Worm (Caenorhabditis elegans): ENCODE data around the gene nlp-21.

The nlp-21 gene

ce11 chrIII:11391601-11392520, 1.2 kb downstream of the nlp-21 start:
- peak; percentile 55 for TF ChIP-seq fkh-10 (GFP tag; optimal IDR thresholded peaks at IDR 0.05)
- TF ChIP-seq skn-1 (tag; optimal IDR thresholded peaks at IDR 0.05), result no peak
- peak; percentile 4 for TF ChIP-seq nfya-1 (tag; optimal IDR thresholded peaks at IDR 0.05; ENCODE audit: insufficient read depth)

- peak; percentile 36 for TF ChIP-seq fkh-10 (GFP tag; optimal IDR thresholded peaks at IDR 0.05)
- no peak for TF ChIP-seq ZK546.5 (tag; optimal IDR thresholded peaks at IDR 0.05)
- no peak for TF ChIP-seq unc-39 (tag; optimal IDR thresholded peaks at IDR 0.05)
- TF ChIP-seq nhr-23 (tag; optimal IDR thresholded peaks at IDR 0.05), result no peak
These were observed 2.2 kb downstream of the nlp-21 start for ce11 chrIII:11390832-11391231.

DNA sequence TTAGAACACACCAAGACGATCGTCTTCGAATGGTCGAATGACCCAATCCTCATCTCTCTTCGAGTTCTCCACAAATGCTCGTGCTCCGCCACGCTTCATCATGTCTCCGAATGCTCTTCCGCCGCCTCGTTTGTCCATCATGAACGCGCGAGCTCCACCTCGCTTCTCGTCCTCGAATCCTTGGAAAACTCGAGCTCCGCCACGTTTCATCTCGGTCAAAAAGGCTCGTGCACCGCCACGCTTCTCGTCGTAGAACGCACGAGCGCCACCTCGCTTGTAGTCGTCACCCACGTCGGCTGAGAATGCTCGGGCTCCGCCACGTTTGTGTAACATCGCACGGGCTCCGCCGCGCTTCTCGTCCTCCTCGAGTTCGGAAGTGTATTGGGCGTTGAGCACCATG, 3.7 kb downstream of the nlp-21 start:
- TF ChIP-seq nhr-237 (tag; optimal IDR thresholded peaks at IDR 0.05), result no peak
- no peak for TF ChIP-seq nhr-23 (tag; optimal IDR thresholded peaks at IDR 0.05)
- no peak for TF ChIP-seq elt-3 (tag; optimal IDR thresholded peaks at IDR 0.05)
- no peak for TF ChIP-seq mml-1 (tag; optimal IDR thresholded peaks at IDR 0.05)
- TF ChIP-seq aly-2 (tag; optimal IDR thresholded peaks at IDR 0.05), result no peak
- TF ChIP-seq nhr-11 (tag; optimal IDR thresholded peaks at IDR 0.05), result no peak
- TF ChIP-seq nhr-67 (tag; optimal IDR thresholded peaks at IDR 0.05), result no peak
- TF ChIP-seq nhr-25 (tag; optimal IDR thresholded peaks at IDR 0.05), result no peak
- TF ChIP-seq fos-1 (tag; optimal IDR thresholded peaks at IDR 0.05), result no peak
- TF ChIP-seq ceh-28 (tag; optimal IDR thresholded peaks at IDR 0.05), result no peak
- TF ChIP-seq sea-2 (GFP tag; optimal IDR thresholded peaks at IDR 0.05), result no peak
- TF ChIP-seq elt-1 (tag; optimal IDR thresholded peaks at IDR 0.05), result no peak
- TF ChIP-seq unc-62 (GFP tag; optimal IDR thresholded peaks at IDR 0.05), result no peak
- TF ChIP-seq pha-4 (tag; optimal IDR thresholded peaks at IDR 0.05), result no peak
- TF ChIP-seq egl-27 (tag; optimal IDR thresholded peaks at IDR 0.05), result no peak
- no peak for TF ChIP-seq nhr-76 (tag; optimal IDR thresholded peaks at IDR 0.05)
- no peak for TF ChIP-seq lsy-12 (tag; optimal IDR thresholded peaks at IDR 0.05)

- TF ChIP-seq nhr-237 (tag; optimal IDR thresholded peaks at IDR 0.05), result no peak
- TF ChIP-seq unc-39 (tag; optimal IDR thresholded peaks at IDR 0.05), result no peak
- TF ChIP-seq lin-39 (tag; optimal IDR thresholded peaks at IDR 0.05), result no peak
- TF ChIP-seq unc-62 (GFP tag; optimal IDR thresholded peaks at IDR 0.05), result no peak
- no peak for TF ChIP-seq ceh-16 (tag; optimal IDR thresholded peaks at IDR 0.05)
- no peak for TF ChIP-seq R02D3.7 (tag; optimal IDR thresholded peaks at IDR 0.05)
- TF ChIP-seq hmg-11 (tag; optimal IDR thresholded peaks at IDR 0.05), result no peak
- no peak for TF ChIP-seq ZK546.5 (tag; optimal IDR thresholded peaks at IDR 0.05)
- no peak for TF ChIP-seq ceh-28 (tag; optimal IDR thresholded peaks at IDR 0.05)
- no peak for TF ChIP-seq nhr-25 (tag; optimal IDR thresholded peaks at IDR 0.05)
- TF ChIP-seq daf-12 (tag; optimal IDR thresholded peaks at IDR 0.05), result no peak
- TF ChIP-seq mml-1 (tag; optimal IDR thresholded peaks at IDR 0.05), result no peak
- TF ChIP-seq ztf-4 (tag; optimal IDR thresholded peaks at IDR 0.05), result no peak
- TF ChIP-seq zag-1 (tag; optimal IDR thresholded peaks at IDR 0.05), result no peak
- TF ChIP-seq fkh-10 (GFP tag; optimal IDR thresholded peaks at IDR 0.05), result no peak
These were observed 11.1 kb downstream of the nlp-21 start, which contains the start of gene subs-4 for ce11 chrIII:11381922-11382321. Gene subs-4 (plus strand): TSS chrIII:11382222.

DNA sequence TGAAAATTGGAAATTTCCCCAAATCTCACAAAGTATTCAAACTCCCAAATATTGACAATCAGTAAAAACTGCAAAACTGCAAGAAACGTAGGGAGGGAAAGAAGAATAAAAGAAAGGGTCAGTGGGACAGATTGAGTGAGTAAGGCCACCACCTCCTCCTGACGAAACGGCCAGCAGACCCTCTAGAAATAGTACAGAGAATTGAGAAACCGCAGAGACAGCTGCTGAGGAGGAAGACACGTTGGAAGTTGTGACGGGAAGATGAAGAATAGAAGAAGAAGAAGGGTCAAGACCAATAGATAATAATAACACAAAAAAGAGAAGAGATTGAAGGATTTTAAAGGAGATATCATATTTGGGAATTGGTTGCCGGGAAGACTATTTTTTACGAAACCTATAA, 12.5 kb downstream of the nlp-21 start:
- TF ChIP-seq unc-62 (GFP tag; optimal IDR thresholded peaks at IDR 0.05) (no peak), lin-39 (tag; optimal IDR thresholded peaks at IDR 0.05) (peak; percentile 39), pha-4 (tag; optimal IDR thresholded peaks at IDR 0.05) (no peak), fkh-10 (GFP tag; optimal IDR thresholded peaks at IDR 0.05) (no peak), nhr-25 (tag; optimal IDR thresholded peaks at IDR 0.05) (peak; percentile 34), nhr-77 (tag; optimal IDR thresholded peaks at IDR 0.05) (no peak), nfya-1 (tag; optimal IDR thresholded peaks at IDR 0.05; ENCODE audit: insufficient read depth) (peak; percentile 55), snpc-4 (tag; optimal IDR thresholded peaks at IDR 0.05) (peak; percentile 82), tbx-2 (tag; optimal IDR thresholded peaks at IDR 0.05) (no peak), ceh-9 (tag; optimal IDR thresholded peaks at IDR 0.05) (no peak), nhr-23 (tag; optimal IDR thresholded peaks at IDR 0.05) (peak; percentile 93), hmg-11 (tag; optimal IDR thresholded peaks at IDR 0.05) (peak; percentile 66), eor-1 (tag; optimal IDR thresholded peaks at IDR 0.05) (no peak), daf-12 (tag; optimal IDR thresholded peaks at IDR 0.05) (no peak)

Measured in whole organism, L3 larva.